Fruit fly (Drosophila melanogaster) whole organism, embryonic: ENCODE data around the gene Pde11.
A peak's percentile ranks its signal among the peaks of the same experiment; 100 is the strongest.

Source experiments
- CG10565 ChIP-seq: fragments of 200-800 bp; sonication (Bioruptor generic); optimal IDR thresholded peaks from 3 replicates; lab custom pipeline; 2016; ENCODE audit warnings: missing biosample characterization, mild to moderate bottlenecking, missing genetic modification characterization
- CG12391 ChIP-seq: fragments of 200-800 bp; sonication (Bioruptor generic); optimal IDR thresholded peaks from 3 replicates; lab custom pipeline; 2018; ENCODE audit warnings: missing biosample characterization, mild to moderate bottlenecking, missing genetic modification characterization, moderate library complexity
- CG14050 ChIP-seq: fragments of 200-800 bp; sonication (Bioruptor generic); IDR thresholded peaks from 3 replicates; pipeline ENCODE4 v1.3.6; 2022; ENCODE audit warnings: missing biosample characterization, missing genetic modification characterization
- CG14441 ChIP-seq: fragments of 200-800 bp; sonication (Bioruptor generic); IDR thresholded peaks from 2 replicates; pipeline ENCODE4 v1.3.6; 2022; ENCODE audit warnings: missing biosample characterization, missing genetic modification characterization
- CG14667 ChIP-seq: fragments of 200-800 bp; sonication (Bioruptor generic); IDR thresholded peaks from 2 replicates; pipeline ENCODE4 v1.3.6; 2022; ENCODE audit warnings: missing biosample characterization, missing genetic modification characterization
- CG17612 ChIP-seq: fragments of 200-800 bp; sonication (Bioruptor generic); IDR thresholded peaks from 2 replicates; pipeline ENCODE4 v1.3.6; 2022; ENCODE audit warnings: missing biosample characterization, missing genetic modification characterization
- CG2116 ChIP-seq: fragments of 200-800 bp; sonication (Bioruptor generic); optimal IDR thresholded peaks from 3 replicates; lab custom pipeline; 2018; ENCODE audit warnings: missing biosample characterization, mild to moderate bottlenecking, missing genetic modification characterization
- CG2202 ChIP-seq: fragments of 200-800 bp; sonication (Bioruptor generic); optimal IDR thresholded peaks from 2 replicates; lab custom pipeline; 2018; ENCODE audit warnings: missing biosample characterization, mild to moderate bottlenecking, missing genetic modification characterization
- CG30431 ChIP-seq: fragments of 200-800 bp; sonication (Bioruptor generic); optimal IDR thresholded peaks from 2 replicates; lab custom pipeline; 2017; ENCODE audit warnings: missing biosample characterization, missing genetic modification characterization
- CG3995 ChIP-seq: fragments of 200-800 bp; sonication (Bioruptor generic); optimal IDR thresholded peaks from 3 replicates; lab custom pipeline; 2016; ENCODE audit warnings: missing biosample characterization, missing genetic modification characterization
- CG5180 ChIP-seq: fragments of 200-800 bp; sonication (Bioruptor generic); optimal IDR thresholded peaks from 3 replicates; lab custom pipeline; 2017; ENCODE audit warnings: missing biosample characterization, missing genetic modification characterization, mild to moderate bottlenecking, moderate library complexity, missing genetic modification reagents
- CG6654 ChIP-seq: fragments of 200-800 bp; sonication (Bioruptor generic); optimal IDR thresholded peaks from 2 replicates; lab custom pipeline; 2017; ENCODE audit warnings: missing biosample characterization, mild to moderate bottlenecking, missing genetic modification characterization
- CG7786 ChIP-seq: fragments of 200-800 bp; sonication (Bioruptor generic); optimal IDR thresholded peaks from 2 replicates; lab custom pipeline; 2016; ENCODE audit warnings: missing biosample characterization, missing genetic modification characterization
- CG8944 ChIP-seq: fragments of 200-800 bp; sonication (Bioruptor generic); optimal IDR thresholded peaks from 3 replicates; lab custom pipeline; 2016; ENCODE audit warnings: missing biosample characterization, missing genetic modification characterization
- CHES-1-like ChIP-seq: fragments of 200-800 bp; sonication (Bioruptor generic); optimal IDR thresholded peaks from 2 replicates; lab custom pipeline; 2016; ENCODE audit warnings: missing biosample characterization, missing genetic modification characterization
- D19B ChIP-seq: fragments of 200-800 bp; sonication (Bioruptor generic); optimal IDR thresholded peaks from 2 replicates; lab custom pipeline; 2017; ENCODE audit warnings: missing biosample characterization, mild to moderate bottlenecking, missing genetic modification characterization
- Deaf1 ChIP-seq: fragments of 200-800 bp; optimal IDR thresholded peaks from 3 replicates; lab custom pipeline; 2019; ENCODE audit warnings: missing biosample characterization, mild to moderate bottlenecking, missing genetic modification characterization, moderate library complexity
- Doc2 ChIP-seq: fragments of 200-800 bp; sonication (Bioruptor generic); IDR thresholded peaks from 2 replicates; pipeline ENCODE4 v1.3.6; 2022; ENCODE audit warnings: missing biosample characterization, missing genetic modification characterization
- Dp ChIP-seq: fragments of 200-800 bp; sonication (Bioruptor generic); optimal IDR thresholded peaks from 2 replicates; lab custom pipeline; 2018; ENCODE audit warnings: missing biosample characterization, mild to moderate bottlenecking, missing genetic modification characterization, moderate library complexity
- Ets65A ChIP-seq: fragments of 200-800 bp; sonication (Bioruptor generic); peaks from one replicate; lab custom pipeline; 2016; ENCODE audit warnings: missing biosample characterization, missing genetic modification characterization
- Fer1 ChIP-seq: fragments of 200-800 bp; sonication (Bioruptor generic); optimal IDR thresholded peaks from 2 replicates; lab custom pipeline; 2017; ENCODE audit warnings: missing biosample characterization, mild to moderate bottlenecking, missing genetic modification characterization
- HLH54F ChIP-seq: fragments of 200-800 bp; sonication (Bioruptor generic); optimal IDR thresholded peaks from 3 replicates; lab custom pipeline; 2016; ENCODE audit warnings: missing biosample characterization, missing genetic modification characterization
- Med ChIP-seq: fragments of 200-800 bp; sonication (Bioruptor generic); peaks from one replicate; lab custom pipeline; 2016; ENCODE audit warnings: missing biosample characterization, missing genetic modification characterization, mild to moderate bottlenecking, inconsistent platforms, moderate library complexity
- Myb ChIP-seq: fragments of 200-800 bp; sonication (Bioruptor generic); optimal IDR thresholded peaks from 2 replicates; lab custom pipeline; 2016; ENCODE audit warnings: missing biosample characterization, missing genetic modification characterization
- NC2β ChIP-seq: fragments of 200-800 bp; sonication (Bioruptor generic); optimal IDR thresholded peaks from 2 replicates; lab custom pipeline; 2016; ENCODE audit warnings: missing biosample characterization, missing genetic modification characterization
- Neu2 ChIP-seq: fragments of 200-800 bp; sonication (Bioruptor generic); optimal IDR thresholded peaks from 3 replicates; lab custom pipeline; 2016; ENCODE audit warnings: missing biosample characterization, missing genetic modification characterization, borderline replicate concordance
- NfI ChIP-seq: fragments of 200-800 bp; sonication (Bioruptor generic); optimal IDR thresholded peaks from 3 replicates; lab custom pipeline; 2018; ENCODE audit warnings: missing biosample characterization, mild to moderate bottlenecking, missing genetic modification characterization, moderate library complexity
- Side ChIP-seq: fragments of 200-800 bp; sonication (Bioruptor generic); optimal IDR thresholded peaks from 2 replicates; lab custom pipeline; 2016; ENCODE audit warnings: missing biosample characterization, missing genetic modification characterization
- Ssrp ChIP-seq: fragments of 200-800 bp; sonication (Bioruptor generic); optimal IDR thresholded peaks from 2 replicates; lab custom pipeline; 2018; ENCODE audit warnings: missing biosample characterization, mild to moderate bottlenecking, missing genetic modification characterization, moderate library complexity
- Stat92E ChIP-seq, 3 experiments: fragments of >200 bp in 2 of 3; fragments of 200-800 bp in 1 of 3; sonication (Bioruptor generic) in 1 of 3; optimal IDR thresholded peaks; 2 replicates each; lab custom pipeline; 2017 to 2019; ENCODE audit warnings: missing biosample characterization in 3 of 3, missing genetic modification characterization in 3 of 3, mild to moderate bottlenecking in 1 of 3, moderate library complexity in 1 of 3
- Taf1 ChIP-seq: fragments of 200-800 bp; sonication (Bioruptor generic); IDR thresholded peaks from 2 replicates; pipeline ENCODE4 v1.3.6; 2022; ENCODE audit warnings: missing biosample characterization, missing genetic modification characterization
- abd-A ChIP-seq: fragments of 200-800 bp; sonication (Bioruptor generic); optimal IDR thresholded peaks from 3 replicates; lab custom pipeline; 2019; ENCODE audit warnings: missing biosample characterization, mild to moderate bottlenecking, missing genetic modification characterization, moderate library complexity
- ara ChIP-seq: fragments of 200-800 bp; sonication (Bioruptor generic); IDR thresholded peaks from 2 replicates; pipeline ENCODE4 v1.3.6; 2022; ENCODE audit warnings: missing biosample characterization, missing genetic modification characterization
- ato ChIP-seq: fragments of 200-800 bp; sonication (Bioruptor generic); IDR thresholded peaks from 2 replicates; pipeline ENCODE4 v1.3.6; 2022; ENCODE audit warnings: missing biosample characterization, missing genetic modification characterization; ENCODE audit not compliant: partially characterized antibody
- az2 ChIP-seq: fragments of 200-800 bp; sonication (Bioruptor generic); optimal IDR thresholded peaks from 3 replicates; lab custom pipeline; 2016; ENCODE audit warnings: missing biosample characterization, missing genetic modification characterization
- dati ChIP-seq: fragments of 200-800 bp; sonication (Bioruptor generic); IDR thresholded peaks from 2 replicates; pipeline ENCODE4 v1.3.6; 2022; ENCODE audit warnings: missing biosample characterization, missing genetic modification characterization
- en ChIP-seq: fragments of 200-800 bp; sonication (Bioruptor generic); optimal IDR thresholded peaks from 2 replicates; lab custom pipeline; 2016; ENCODE audit warnings: missing biosample characterization, missing genetic modification characterization
- hb ChIP-seq: fragments of 200-800 bp; sonication (Bioruptor generic); IDR thresholded peaks from 3 replicates; pipeline ENCODE4 v1.3.6; 2022; ENCODE audit warnings: missing biosample characterization, missing genetic modification characterization; ENCODE audit not compliant: partially characterized antibody
- nau ChIP-seq: fragments of 200-800 bp; sonication (Bioruptor generic); optimal IDR thresholded peaks from 3 replicates; lab custom pipeline; 2017; ENCODE audit warnings: missing biosample characterization, mild to moderate bottlenecking, missing genetic modification characterization, missing genetic modification reagents
- onecut ChIP-seq: fragments of 200-800 bp; sonication (Bioruptor generic); IDR thresholded peaks from 2 replicates; pipeline ENCODE4 v1.3.6; 2022; ENCODE audit warnings: missing biosample characterization, missing genetic modification characterization
- org-1 ChIP-seq: fragments of 200-800 bp; sonication (Bioruptor generic); optimal IDR thresholded peaks from 2 replicates; lab custom pipeline; 2017; ENCODE audit warnings: missing biosample characterization, missing genetic modification characterization
- phol ChIP-seq: fragments of 200-800 bp; sonication (Bioruptor generic); optimal IDR thresholded peaks from 3 replicates; lab custom pipeline; 2018; ENCODE audit warnings: missing biosample characterization, mild to moderate bottlenecking, missing genetic modification characterization, moderate library complexity
- pum ChIP-seq: fragments of 200-800 bp; sonication (Bioruptor generic); optimal IDR thresholded peaks from 2 replicates; lab custom pipeline; 2016; ENCODE audit warnings: missing biosample characterization, missing genetic modification characterization
- pzg ChIP-seq: fragments of 200-800 bp; sonication (Bioruptor generic); optimal IDR thresholded peaks from 3 replicates; lab custom pipeline; 2018; ENCODE audit warnings: missing biosample characterization, mild to moderate bottlenecking, missing genetic modification characterization, moderate library complexity
- shn ChIP-seq: fragments of 200-800 bp; sonication (Bioruptor generic); optimal IDR thresholded peaks from 3 replicates; lab custom pipeline; 2016; ENCODE audit warnings: missing biosample characterization, missing genetic modification characterization
- sim ChIP-seq: fragments of 200-800 bp; sonication (Bioruptor generic); IDR thresholded peaks from 2 replicates; pipeline ENCODE4 v1.3.6; 2022; ENCODE audit warnings: missing biosample characterization, missing genetic modification characterization
- sisA ChIP-seq: fragments of 200-800 bp; sonication (Bioruptor generic); IDR thresholded peaks from 2 replicates; pipeline ENCODE4 v1.3.6; 2022; ENCODE audit warnings: missing biosample characterization, missing genetic modification characterization
- sna ChIP-seq: fragments of 200-800 bp; sonication (Bioruptor generic); IDR thresholded peaks from 2 replicates; pipeline ENCODE4 v1.3.6; 2022; ENCODE audit warnings: missing biosample characterization, missing genetic modification characterization; ENCODE audit not compliant: partially characterized antibody
- stwl ChIP-seq: fragments of 200-800 bp; sonication (Bioruptor generic); optimal IDR thresholded peaks from 3 replicates; lab custom pipeline; 2018; ENCODE audit warnings: missing biosample characterization, mild to moderate bottlenecking, missing genetic modification characterization, moderate library complexity
- vfl ChIP-seq: fragments of 200-800 bp; sonication (Bioruptor generic); optimal IDR thresholded peaks from 2 replicates; lab custom pipeline; 2016; ENCODE audit warnings: missing biosample characterization, missing genetic modification characterization
- z ChIP-seq: fragments of 200-800 bp; sonication (Bioruptor generic); IDR thresholded peaks from 3 replicates; pipeline ENCODE4 v1.3.6; 2022; ENCODE audit warnings: missing biosample characterization, missing genetic modification characterization

Pde11 gene

dm6 chr2L:18617003-18617402, 26.9 kb upstream of the Pde11 start, which contains the start of gene MESR3 (continued):
- TF ChIP-seq hb (GFP tag; lab: Robert Waterston, UW) (no peak), CG8944 (GFP tag; lab: Kevin White, UChicago) (no peak), phol (tag; lab: Kevin White, UChicago) (peak; percentile 74), NfI (GFP tag; lab: Kevin White, UChicago) (no peak), sna (GFP tag; lab: Robert Waterston, UW) (no peak), Taf1 (peak; percentile 51; the same call in 1 of the 2 replicates), Side (GFP tag; lab: Kevin White, UChicago) (peak; percentile 52), pum (GFP tag; lab: Kevin White, UChicago) (no peak), Stat92E (GFP tag; optimal IDR thresholded peaks at IDR 0.05; lab: Kevin White, UChicago) (peak in 1 of 3 experiments; percentile 68), sim (no peak), CG14441 (GFP tag; lab: Robert Waterston, UW) (peak; percentile 71), ato (GFP tag; lab: Robert Waterston, UW) (no peak; the same call in 1 of the 2 replicates), CG30431 (no peak), CG12391 (tag; lab: Kevin White, UChicago) (peak; percentile 56), abd-A (tag; lab: Kevin White, UChicago) (no peak), shn (GFP tag; lab: Kevin White, UChicago) (no peak), CHES-1-like (GFP tag; lab: Kevin White, UChicago) (no peak), CG17612 (GFP tag; lab: Robert Waterston, UW) (peak; percentile 47; the same call in 1 of the 2 replicates), nau (GFP tag; lab: Kevin White, UChicago) (no peak), CG2116 (GFP tag; lab: Kevin White, UChicago) (peak; percentile 29), onecut (GFP tag; lab: Robert Waterston, UW) (peak; percentile 76), pzg (GFP tag; lab: Kevin White, UChicago) (no peak), Ets65A (GFP tag; lab: Kevin White, UChicago) (peak; percentile 31), Deaf1 (tag; lab: Kevin White, UChicago) (peak; percentile 92), stwl (tag; lab: Kevin White, UChicago) (peak; percentile 49), CG2202 (no peak), vfl (GFP tag; lab: Kevin White, UChicago) (no peak), sisA (GFP tag; lab: Robert Waterston, UW) (0 out of 2 replicates have a peak, but pooled peaks have one; percentile 9), ara (GFP tag; lab: Robert Waterston, UW) (peak; percentile 58; the same call in 1 of the 2 replicates), CG7786 (GFP tag; lab: Kevin White, UChicago) (no peak), CG10565 (GFP tag; lab: Kevin White, UChicago) (no peak), CG14050 (GFP tag; lab: Robert Waterston, UW) (peak; percentile 30; the same call in 2 of the 3 replicates), CG5180 (peak; percentile 61), CG3995 (GFP tag; lab: Kevin White, UChicago) (peak; percentile 38), dati (GFP tag; lab: Robert Waterston, UW) (no peak), z (GFP tag; lab: Robert Waterston, UW) (0 out of 3 replicates have a peak, but pooled peaks have one; percentile 30), Doc2 (no peak), Fer1 (GFP tag; lab: Kevin White, UChicago) (peak; percentile 85), HLH54F (GFP tag; lab: Kevin White, UChicago) (peak; percentile 11), az2 (GFP tag; lab: Kevin White, UChicago) (peak; percentile 19), Neu2 (no peak), Dp (no peak), Med (GFP tag; lab: Kevin White, UChicago) (peak; percentile 93), en (peak; percentile 5), NC2β (GFP tag; lab: Kevin White, UChicago) (no peak), Ssrp (tag; lab: Kevin White, UChicago) (peak; percentile 65), org-1 (GFP tag; lab: Kevin White, UChicago) (peak; percentile 2), CG6654 (GFP tag; lab: Kevin White, UChicago) (no peak), Myb (GFP tag; lab: Kevin White, UChicago) (no peak), D19B (GFP tag; lab: Kevin White, UChicago) (peak; percentile 66), CG14667 (GFP tag; lab: Robert Waterston, UW) (peak; percentile 46; the same call in 1 of the 2 replicates)
